In genomic region chrX:19240230-19240839, dm6 we compare ENCODE assay signal across 2 fruit fly cellular contexts.
TF ChIP-seq lines count a peak whose summit lies in the region.

No protein-coding gene starts in this region.

- no peak for TF ChIP-seq CTCF in whole organism, embryonic (GFP tag; optimal IDR thresholded peaks at IDR 0.05; lab: Kevin White, UChicago)

TF ChIP-seq in whole organism, adult, 20 proteins besides CTCF, POLR2A, EP300 and RAD21:
- TF ChIP-seq Mnt (GFP tag; optimal IDR thresholded peaks at IDR 0.05; lab: Kevin White, UChicago) (peak; percentile 59), ovo (GFP tag; optimal IDR thresholded peaks at IDR 0.05; lab: Kevin White, UChicago) (no peak)
TF ChIP-seq in whole organism, adult: peak in this region for 1.

TF ChIP-seq in whole organism, embryonic, 481 proteins besides CTCF, POLR2A, EP300 and RAD21:
- TF ChIP-seq CG5245 (GFP tag; optimal IDR thresholded peaks at IDR 0.05; lab: Kevin White, UChicago) (no peak), exex (tag; optimal IDR thresholded peaks at IDR 0.05; lab: Kevin White, UChicago) (peak; percentile 43), croc (GFP tag; conservative IDR thresholded peaks at IDR 0.05; lab: Robert Waterston, UW) (no peak), CG9797 (GFP tag; optimal IDR thresholded peaks at IDR 0.05; lab: Kevin White, UChicago) (no peak), CG2875 (GFP tag; optimal IDR thresholded peaks at IDR 0.05; lab: Kevin White, UChicago) (no peak), pan (optimal IDR thresholded peaks at IDR 0.05; lab: Kevin White, UChicago) (no peak), pan (GFP tag; optimal IDR thresholded peaks at IDR 0.05 in 1 of 2, IDR thresholded peaks at IDR 0.05 in 1 of 2) (no peak), CG11247 (GFP tag; IDR thresholded peaks at IDR 0.05; lab: Robert Waterston, UW) (no peak), CG1233 (GFP tag; optimal IDR thresholded peaks at IDR 0.05; lab: Kevin White, UChicago) (no peak), fd102C (GFP tag; optimal IDR thresholded peaks at IDR 0.05; lab: Kevin White, UChicago) (no peak), ham (GFP tag; IDR thresholded peaks at IDR 0.05; lab: Robert Waterston, UW) (no peak), CG15601 (tag; optimal IDR thresholded peaks at IDR 0.05; lab: Kevin White, UChicago) (no peak), Adf1 (GFP tag; IDR thresholded peaks at IDR 0.05; lab: Robert Waterston, UW) (no peak), CkIIα-i1 (GFP tag; IDR thresholded peaks at IDR 0.05; lab: Robert Waterston, UW) (no peak), chm (GFP tag; IDR thresholded peaks at IDR 0.05; lab: Robert Waterston, UW) (no peak), ewg (GFP tag; optimal IDR thresholded peaks at IDR 0.05; lab: Kevin White, UChicago) (no peak), Ravus (GFP tag; IDR thresholded peaks at IDR 0.05; lab: Robert Waterston, UW) (no peak), H15 (GFP tag; IDR thresholded peaks at IDR 0.05; lab: Robert Waterston, UW) (no peak), inv (GFP tag; IDR thresholded peaks at IDR 0.05; lab: Robert Waterston, UW; ENCODE audit: partially characterized antibody) (no peak), CG34376 (GFP tag; optimal IDR thresholded peaks at IDR 0.05; lab: Kevin White, UChicago) (peak; percentile 33), pita (GFP tag; optimal IDR thresholded peaks at IDR 0.05; lab: Kevin White, UChicago) (no peak), fd64A (GFP tag; optimal IDR thresholded peaks at IDR 0.05; lab: Kevin White, UChicago) (no peak), CG31365 (tag; optimal IDR thresholded peaks at IDR 0.05; lab: Kevin White, UChicago) (no peak), CG2678 (tag; optimal IDR thresholded peaks at IDR 0.05; lab: Kevin White, UChicago) (peak; percentile 30), Med (GFP tag; lab: Kevin White, UChicago) (peak; percentile 60), CG9609 (GFP tag; optimal IDR thresholded peaks at IDR 0.05; lab: Kevin White, UChicago) (no peak), CG17568 (GFP tag; optimal IDR thresholded peaks at IDR 0.05; lab: Kevin White, UChicago) (no peak), Hr3 (GFP tag; optimal IDR thresholded peaks at IDR 0.05; lab: Kevin White, UChicago) (no peak), Doc2 (GFP tag; IDR thresholded peaks at IDR 0.05; lab: Robert Waterston, UW) (no peak), CG2116 (GFP tag; optimal IDR thresholded peaks at IDR 0.05; lab: Kevin White, UChicago) (no peak), CG12236 (GFP tag; optimal IDR thresholded peaks at IDR 0.05; lab: Kevin White, UChicago) (no peak), CG33557 (GFP tag; optimal IDR thresholded peaks at IDR 0.05; lab: Kevin White, UChicago) (no peak), Dfd (GFP tag; optimal IDR thresholded peaks at IDR 0.05; lab: Kevin White, UChicago) (no peak), Trl (optimal IDR thresholded peaks at IDR 0.05; lab: Kevin White, UChicago) (no peak), Trl (GFP tag; optimal IDR thresholded peaks at IDR 0.05; lab: Kevin White, UChicago) (no peak), ro (GFP tag; IDR thresholded peaks at IDR 0.05; lab: Robert Waterston, UW) (no peak), Sry-β (GFP tag; optimal IDR thresholded peaks at IDR 0.05; lab: Kevin White, UChicago) (no peak), mirr (GFP tag; optimal IDR thresholded peaks at IDR 0.05; lab: Kevin White, UChicago) (peak; percentile 7), CG6813 (GFP tag; optimal IDR thresholded peaks at IDR 0.05; lab: Kevin White, UChicago) (no peak), CG9215 (GFP tag; IDR thresholded peaks at IDR 0.05; lab: Robert Waterston, UW) (no peak), ranshi (GFP tag; IDR thresholded peaks at IDR 0.05; lab: Robert Waterston, UW) (no peak), caup (GFP tag; optimal IDR thresholded peaks at IDR 0.05; lab: Kevin White, UChicago; ENCODE audit: severe bottlenecking) (no peak), Nf-YB (GFP tag; optimal IDR thresholded peaks at IDR 0.05; lab: Kevin White, UChicago) (no peak), CG10565 (GFP tag; optimal IDR thresholded peaks at IDR 0.05; lab: Kevin White, UChicago) (no peak), CG10366 (GFP tag; IDR thresholded peaks at IDR 0.05; lab: Robert Waterston, UW) (no peak), ttk (GFP tag; IDR thresholded peaks at IDR 0.05; lab: Robert Waterston, UW) (no peak), sob (GFP tag; IDR thresholded peaks at IDR 0.05; lab: Robert Waterston, UW) (no peak), gcm (GFP tag; optimal IDR thresholded peaks at IDR 0.05; lab: Kevin White, UChicago) (no peak), CG6765 (GFP tag; optimal IDR thresholded peaks at IDR 0.05; lab: Kevin White, UChicago) (no peak), gsb (GFP tag; IDR thresholded peaks at IDR 0.05; lab: Robert Waterston, UW) (no peak), nmo (GFP tag; optimal IDR thresholded peaks at IDR 0.05; lab: Kevin White, UChicago) (no peak), CG10654 (GFP tag; optimal IDR thresholded peaks at IDR 0.05; lab: Kevin White, UChicago) (no peak), seq (GFP tag; IDR thresholded peaks at IDR 0.05; lab: Robert Waterston, UW) (no peak), CG34422 (GFP tag; IDR thresholded peaks at IDR 0.05; lab: Robert Waterston, UW) (0 out of 3 replicates have a peak, but pooled peaks have one; percentile 9), twi (tag; optimal IDR thresholded peaks at IDR 0.05; lab: Kevin White, UChicago) (peak; percentile 8), CG4820 (GFP tag; optimal IDR thresholded peaks at IDR 0.05; lab: Kevin White, UChicago) (no peak), kah (GFP tag; optimal IDR thresholded peaks at IDR 0.05; lab: Kevin White, UChicago) (no peak), mld (GFP tag; IDR thresholded peaks at IDR 0.05; lab: Robert Waterston, UW; ENCODE audit: partially characterized antibody) (no peak), Rfx (GFP tag; IDR thresholded peaks at IDR 0.05; lab: Robert Waterston, UW) (0 out of 2 replicates have a peak, but pooled peaks have one; percentile 25), wor (GFP tag; IDR thresholded peaks at IDR 0.05; lab: Robert Waterston, UW) (no peak), Dref (GFP tag; IDR thresholded peaks at IDR 0.05; lab: Robert Waterston, UW) (no peak), Dip3 (GFP tag; optimal IDR thresholded peaks at IDR 0.05; lab: Kevin White, UChicago) (no peak), emc (GFP tag; optimal IDR thresholded peaks at IDR 0.05; lab: Kevin White, UChicago) (no peak), Antp (GFP tag; optimal IDR thresholded peaks at IDR 0.05; lab: Kevin White, UChicago) (no peak), Six4 (GFP tag; optimal IDR thresholded peaks at IDR 0.05; lab: Kevin White, UChicago) (no peak), Oaz (GFP tag; IDR thresholded peaks at IDR 0.05; lab: Robert Waterston, UW) (no peak), gsb-n (tag; optimal IDR thresholded peaks at IDR 0.05; lab: Kevin White, UChicago) (no peak), CG11560 (tag; IDR thresholded peaks at IDR 0.05; lab: Robert Waterston, UW) (no peak), sug (tag; optimal IDR thresholded peaks at IDR 0.05; lab: Kevin White, UChicago) (peak; percentile 57), CG8359 (GFP tag; optimal IDR thresholded peaks at IDR 0.05; lab: Kevin White, UChicago; ENCODE audit: borderline replicate concordance) (no peak), CG17361 (GFP tag; IDR thresholded peaks at IDR 0.05; lab: Robert Waterston, UW) (0 out of 3 replicates have a peak, but pooled peaks have one; percentile 13), Atf6 (GFP tag; IDR thresholded peaks at IDR 0.05; lab: Robert Waterston, UW) (0 out of 2 replicates have a peak, but pooled peaks have one; percentile 13), sens (GFP tag; lab: Kevin White, UChicago) (peak; percentile 64), lab (GFP tag; optimal IDR thresholded peaks at IDR 0.05; lab: Kevin White, UChicago) (peak; percentile 11), luna (GFP tag; optimal IDR thresholded peaks at IDR 0.05; lab: Kevin White, UChicago) (no peak), ac (GFP tag; optimal IDR thresholded peaks at IDR 0.05; lab: Kevin White, UChicago) (no peak), pros (GFP tag; optimal IDR thresholded peaks at IDR 0.05; lab: Kevin White, UChicago) (no peak), grn (GFP tag; optimal IDR thresholded peaks at IDR 0.05; lab: Kevin White, UChicago) (peak; percentile 90), Gsc (GFP tag; IDR thresholded peaks at IDR 0.05; lab: Robert Waterston, UW) (no peak), CG7786 (GFP tag; optimal IDR thresholded peaks at IDR 0.05; lab: Kevin White, UChicago) (no peak), Sin3A (optimal IDR thresholded peaks at IDR 0.05; lab: Kevin White, UChicago) (no peak), CG2202 (tag; optimal IDR thresholded peaks at IDR 0.05; lab: Kevin White, UChicago) (no peak), sisA (GFP tag; IDR thresholded peaks at IDR 0.05; lab: Robert Waterston, UW) (0 out of 2 replicates have a peak, but pooled peaks have one; percentile 6), CG11696 (GFP tag; IDR thresholded peaks at IDR 0.05; lab: Robert Waterston, UW) (no peak), sd (tag; optimal IDR thresholded peaks at IDR 0.05; lab: Kevin White, UChicago) (peak; percentile 33)
